Fruit fly (Drosophila melanogaster): Measurements from ENCODE around the gene CG14418.

Gene CG14418

DNA sequence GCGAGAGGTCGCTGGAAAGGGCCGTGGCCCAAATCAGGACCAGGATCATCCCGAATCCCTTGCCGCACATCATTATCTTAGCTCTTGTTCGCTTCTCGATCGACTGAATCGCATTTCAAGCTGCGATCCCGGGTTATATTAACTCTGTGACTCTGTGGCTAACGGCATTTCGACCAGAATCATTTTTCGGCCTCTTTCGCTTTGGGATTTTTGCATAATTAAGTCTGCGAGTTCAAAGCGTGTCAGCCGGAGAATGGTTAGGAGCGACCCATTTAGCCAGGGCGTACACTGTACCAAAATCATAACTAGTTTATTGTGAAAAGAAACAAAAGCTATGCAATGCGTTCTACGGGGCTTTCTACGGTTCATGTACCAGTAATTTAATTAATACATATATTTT is at the start of gene CG14418:
TSS of gene CG14418 (minus strand) at position 101 of the 400 bp plus-strand sequence.
- TF ChIP-seq CG8159 (tag; optimal IDR thresholded peaks at IDR 0.05) (no peak), Ets98B (GFP tag; IDR thresholded peaks at IDR 0.05) (no peak), D1 (tag; optimal IDR thresholded peaks at IDR 0.05) (no peak), EcR (GFP tag; optimal IDR thresholded peaks at IDR 0.05) (no peak), CG14655 (GFP tag; optimal IDR thresholded peaks at IDR 0.05) (no peak), fd96Ca (GFP tag; IDR thresholded peaks at IDR 0.05) (no peak), CG17806 (tag; optimal IDR thresholded peaks at IDR 0.05) (no peak), CG8301 (tag; optimal IDR thresholded peaks at IDR 0.05) (no peak), Pif1A (GFP tag; optimal IDR thresholded peaks at IDR 0.05) (no peak), CG15710 (tag; optimal IDR thresholded peaks at IDR 0.05) (no peak), CG9948 (tag; optimal IDR thresholded peaks at IDR 0.05) (no peak), CG13204 (GFP tag; optimal IDR thresholded peaks at IDR 0.05) (no peak), rn (GFP tag; IDR thresholded peaks at IDR 0.05) (no peak)

DNA sequence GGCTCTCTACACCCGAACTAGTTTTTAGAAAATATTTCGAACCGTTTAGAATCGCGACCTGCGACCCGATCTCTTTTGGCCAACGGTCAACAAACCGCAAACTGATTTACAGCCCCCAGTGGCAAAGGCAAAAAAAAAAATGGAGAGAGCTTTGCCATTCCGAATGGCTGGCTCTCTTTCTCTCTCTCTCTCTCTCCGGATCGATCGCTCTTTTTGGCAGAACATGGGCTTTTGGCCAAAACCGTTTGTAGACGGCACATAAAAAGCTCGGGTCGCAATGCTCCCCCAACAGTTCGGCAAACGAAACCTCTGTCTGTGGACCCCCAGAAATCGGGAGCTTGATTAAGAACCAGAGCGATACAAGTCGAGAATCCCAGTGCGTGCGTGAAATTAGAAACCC is 46.0 kb upstream of the CG14418 start, which contains the start of gene CG32793:
TSS of gene CG32793 (plus strand) at position 301 of the 400 bp plus-strand sequence.
- TF ChIP-seq CG9948 (tag; optimal IDR thresholded peaks at IDR 0.05) = no peak

DNA sequence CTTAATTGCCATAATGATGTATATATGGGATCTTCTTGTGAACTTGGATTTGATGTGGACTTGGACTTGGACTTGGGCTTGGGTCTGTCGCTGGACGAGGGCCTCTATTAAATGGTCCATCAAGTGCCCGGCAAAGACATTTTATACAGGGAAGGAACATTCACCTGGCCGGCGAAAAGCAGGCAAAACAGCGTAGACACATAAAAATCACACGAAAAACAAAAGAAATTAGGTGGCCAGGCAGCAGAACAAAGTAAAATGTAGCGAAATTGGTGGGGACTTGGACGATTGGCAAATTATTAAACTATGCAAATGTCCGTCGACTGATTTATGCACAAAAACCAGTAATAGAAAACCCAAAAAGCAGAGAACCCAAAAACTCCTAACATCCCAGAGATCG is 43.7 kb upstream of the CG14418 start, which contains the start of gene CG14424:
TSS of gene CG14424 (minus strand) at position 101 of the 400 bp plus-strand sequence.
- TF ChIP-seq CG32121 (GFP tag; IDR thresholded peaks at IDR 0.05) (no peak), Snoo (tag; optimal IDR thresholded peaks at IDR 0.05) (no peak), CG34367 (tag; optimal IDR thresholded peaks at IDR 0.05) (no peak), D1 (tag; optimal IDR thresholded peaks at IDR 0.05) (no peak), CG10348 (GFP tag; IDR thresholded peaks at IDR 0.05) (no peak), Ets98B (GFP tag; IDR thresholded peaks at IDR 0.05) (no peak), rn (GFP tag; IDR thresholded peaks at IDR 0.05) (no peak), CG17806 (tag; optimal IDR thresholded peaks at IDR 0.05) (no peak), CG8159 (tag; optimal IDR thresholded peaks at IDR 0.05) (no peak), CG9948 (tag; optimal IDR thresholded peaks at IDR 0.05) (no peak), fd96Ca (GFP tag; IDR thresholded peaks at IDR 0.05) (no peak), EcR (GFP tag; optimal IDR thresholded peaks at IDR 0.05) (no peak), CG14655 (GFP tag; optimal IDR thresholded peaks at IDR 0.05) (no peak), CG12605 (GFP tag; IDR thresholded peaks at IDR 0.05) (no peak), CG4496 (GFP tag; IDR thresholded peaks at IDR 0.05) (no peak)

DNA sequence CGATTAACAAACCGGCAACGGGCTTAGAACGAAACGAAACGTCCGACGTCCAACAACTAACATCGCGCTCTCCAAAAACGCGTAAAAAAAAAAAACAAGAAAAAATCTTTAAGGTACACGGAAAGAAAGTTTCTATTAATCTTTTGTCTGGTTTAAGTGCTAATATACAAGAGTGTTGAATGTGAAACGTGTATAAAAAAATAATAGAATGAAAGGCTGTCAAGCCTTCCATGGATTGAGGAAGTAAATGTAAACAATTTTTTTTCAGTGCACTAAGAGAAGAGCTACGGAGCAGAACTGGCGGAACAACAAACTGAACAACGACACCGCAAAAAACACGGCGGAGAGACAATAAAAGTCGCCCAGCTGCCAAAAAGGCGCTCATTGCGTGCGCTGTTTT is 36.3 kb upstream of the CG14418 start, which contains the start of gene CG3588:
TSS of gene CG3588 (plus strand) at position 29 of the 400 bp plus-strand sequence.
- no peak for TF ChIP-seq rn (GFP tag; IDR thresholded peaks at IDR 0.05)
- TF ChIP-seq gl (tag; optimal IDR thresholded peaks at IDR 0.05) = no peak
- no peak for TF ChIP-seq D1 (tag; optimal IDR thresholded peaks at IDR 0.05)
- no peak for TF ChIP-seq CG4496 (GFP tag; IDR thresholded peaks at IDR 0.05)
- TF ChIP-seq EcR (GFP tag; optimal IDR thresholded peaks at IDR 0.05) = no peak
- TF ChIP-seq CG8301 (tag; optimal IDR thresholded peaks at IDR 0.05) = no peak
- TF ChIP-seq Snoo (tag; optimal IDR thresholded peaks at IDR 0.05) = no peak
- TF ChIP-seq Pif1B (GFP tag; optimal IDR thresholded peaks at IDR 0.05) = no peak
- no peak for TF ChIP-seq CG12605 (GFP tag; IDR thresholded peaks at IDR 0.05)
- TF ChIP-seq CG9948 (tag; optimal IDR thresholded peaks at IDR 0.05) = no peak
- TF ChIP-seq CG8159 (tag; optimal IDR thresholded peaks at IDR 0.05) = no peak
- no peak for TF ChIP-seq Ets98B (GFP tag; IDR thresholded peaks at IDR 0.05)
- TF ChIP-seq Pif1A (GFP tag; optimal IDR thresholded peaks at IDR 0.05) = no peak
- no peak for TF ChIP-seq CG10348 (GFP tag; IDR thresholded peaks at IDR 0.05)

DNA sequence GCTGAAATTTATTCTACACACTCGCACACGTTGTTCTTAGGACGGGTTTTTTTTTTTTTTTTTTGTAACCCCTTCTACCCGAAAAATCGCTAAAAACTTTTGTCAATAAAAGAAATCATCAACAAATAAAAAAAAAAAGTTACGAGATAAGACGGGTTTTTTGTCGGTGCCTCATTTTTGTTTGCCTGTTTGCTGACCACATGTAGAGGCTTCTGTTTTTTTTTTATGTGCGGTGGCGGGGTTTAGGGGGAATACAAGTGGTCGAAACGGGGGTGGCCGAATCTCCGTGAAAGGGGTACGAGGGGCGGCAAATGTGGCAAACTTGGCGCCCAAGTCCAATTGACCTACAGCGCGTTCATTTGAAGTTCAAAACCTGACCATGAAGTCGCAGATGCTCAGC is 35.1 kb upstream of the CG14418 start:
- no peak for TF ChIP-seq Snoo (tag; optimal IDR thresholded peaks at IDR 0.05)
- no peak for TF ChIP-seq CG13204 (GFP tag; optimal IDR thresholded peaks at IDR 0.05)
- TF ChIP-seq CG8301 (tag; optimal IDR thresholded peaks at IDR 0.05) = no peak
- no peak for TF ChIP-seq CG4496 (GFP tag; IDR thresholded peaks at IDR 0.05)
- TF ChIP-seq Ets98B (GFP tag; IDR thresholded peaks at IDR 0.05) = no peak

DNA sequence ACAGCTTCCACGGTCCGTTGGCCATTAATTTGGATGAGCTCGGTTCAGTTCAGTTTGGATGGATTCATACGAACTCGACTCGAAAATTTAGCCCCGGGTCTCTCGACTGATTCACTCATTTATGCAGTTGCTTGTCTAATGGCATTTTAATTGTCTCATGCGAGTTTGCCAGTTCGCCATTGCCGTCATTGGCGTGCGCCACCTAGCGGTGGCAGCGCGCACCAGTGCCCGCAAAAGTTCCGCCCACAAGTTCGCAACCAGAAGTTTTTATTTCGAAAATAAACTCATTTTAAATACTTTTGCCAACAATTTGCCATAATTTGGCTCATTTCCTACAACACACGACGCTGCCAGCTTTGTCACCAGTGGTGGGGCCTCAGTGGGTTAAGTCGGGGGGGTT is 31.6 kb upstream of the CG14418 start:
- TF ChIP-seq CG14655 (GFP tag; optimal IDR thresholded peaks at IDR 0.05) (no peak), CG34367 (tag; optimal IDR thresholded peaks at IDR 0.05) (no peak), CG8159 (tag; optimal IDR thresholded peaks at IDR 0.05) (no peak), EcR (GFP tag; optimal IDR thresholded peaks at IDR 0.05) (no peak), rn (GFP tag; IDR thresholded peaks at IDR 0.05) (no peak), Snoo (tag; optimal IDR thresholded peaks at IDR 0.05) (no peak), D1 (tag; optimal IDR thresholded peaks at IDR 0.05) (no peak), CG32121 (GFP tag; IDR thresholded peaks at IDR 0.05) (no peak), Ets98B (GFP tag; IDR thresholded peaks at IDR 0.05) (no peak), gl (tag; optimal IDR thresholded peaks at IDR 0.05) (no peak), CG13204 (GFP tag; optimal IDR thresholded peaks at IDR 0.05) (no peak), Pif1A (GFP tag; optimal IDR thresholded peaks at IDR 0.05) (no peak), fd96Ca (GFP tag; IDR thresholded peaks at IDR 0.05) (no peak), CG10348 (GFP tag; IDR thresholded peaks at IDR 0.05) (no peak), Pif1B (GFP tag; optimal IDR thresholded peaks at IDR 0.05) (no peak), CG8301 (tag; optimal IDR thresholded peaks at IDR 0.05) (no peak)

DNA sequence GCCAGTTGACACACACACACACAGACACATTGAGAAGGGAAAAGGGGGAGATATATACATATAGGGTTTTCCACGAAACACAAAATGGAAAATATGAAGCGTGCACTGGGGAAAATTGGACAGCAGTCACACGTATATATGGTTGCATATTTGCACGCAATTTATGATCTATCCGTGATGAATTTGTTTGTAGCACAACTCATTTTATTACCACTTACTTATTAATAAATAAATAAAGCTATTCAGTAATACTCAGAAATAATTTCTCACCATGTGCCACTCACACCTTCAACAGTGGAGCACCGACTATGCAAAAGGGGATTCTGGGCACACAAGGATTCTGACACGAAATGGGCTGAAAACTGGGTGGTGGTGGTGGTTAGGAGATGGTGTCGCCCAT is 30.6 kb upstream of the CG14418 start:
- TF ChIP-seq Ets98B (GFP tag; IDR thresholded peaks at IDR 0.05) (no peak), CG9948 (tag; optimal IDR thresholded peaks at IDR 0.05) (peak; percentile 5), fd96Ca (GFP tag; IDR thresholded peaks at IDR 0.05) (no peak), CG8159 (tag; optimal IDR thresholded peaks at IDR 0.05) (peak; percentile 34), CG14655 (GFP tag; optimal IDR thresholded peaks at IDR 0.05) (peak; percentile 6), CG15710 (tag; optimal IDR thresholded peaks at IDR 0.05) (peak; percentile 16), gl (tag; optimal IDR thresholded peaks at IDR 0.05) (no peak)
